Worm (Caenorhabditis elegans) whole organism, L4 larva: ENCODE measurements around the gene F18G5.6.

Experiments used
- D1046.2 ChIP-seq: fragments of 200-800 bp; sonication (Bioruptor generic); IDR thresholded peaks from 2 replicates; pipeline ENCODE4 v1.3.6; 2022; ENCODE audit warnings: missing genetic modification characterization, missing compliant biosample characterization
- F10B5.3 ChIP-seq: sonication (generic microtip); optimal IDR thresholded peaks from 2 replicates; lab custom pipeline; 2016; ENCODE audit warnings: mild to moderate bottlenecking, missing genetic modification characterization, missing compliant biosample characterization
- F49E8.2 ChIP-seq: sonication (generic microtip); optimal IDR thresholded peaks from 2 replicates; lab custom pipeline; 2016; ENCODE audit warnings: missing compliant biosample characterization, mild to moderate bottlenecking, missing genetic modification characterization, borderline replicate concordance
- Y5F2A.4 ChIP-seq: fragments of 200-800 bp; sonication (Bioruptor generic); optimal IDR thresholded peaks from 2 replicates; lab custom pipeline; 2018; ENCODE audit warnings: mild to moderate bottlenecking, missing genetic modification characterization, missing compliant biosample characterization
- Y75B8A.6 ChIP-seq: fragments of 200-800 bp; sonication (Bioruptor generic); IDR thresholded peaks from 2 replicates; pipeline ENCODE4 v1.3.6; 2022; ENCODE audit warnings: missing genetic modification reagents, missing genetic modification characterization, missing compliant biosample characterization
- ZK337.2 ChIP-seq: fragments of 200-800 bp; sonication (Bioruptor generic); IDR thresholded peaks from 2 replicates; pipeline ENCODE4 v1.3.6; 2022; ENCODE audit warnings: missing genetic modification reagents, missing genetic modification characterization, missing compliant biosample characterization
- ZK546.5 ChIP-seq, 2 experiments: sonication (generic microtip); optimal IDR thresholded peaks; 2 replicates each; lab custom pipeline; 2017; ENCODE audit warnings: missing biosample characterization in 2 of 2, missing genetic modification characterization in 2 of 2
- aha-1 ChIP-seq: fragments of 150-350 bp; peaks from one replicate; lab custom pipeline; 2014; ENCODE audit warnings: missing biosample characterization, missing genetic modification characterization
- aly-2 ChIP-seq: sonication (generic microtip); optimal IDR thresholded peaks from 2 replicates; lab custom pipeline; 2018; ENCODE audit warnings: missing biosample characterization, missing genetic modification characterization
- ama-1 ChIP-seq: fragments of 150-350 bp; optimal IDR thresholded peaks from 2 replicates; lab custom pipeline; 2014; ENCODE audit warnings: inconsistent platforms, mixed read lengths
- ceh-20 ChIP-seq: fragments of 200-800 bp; sonication (Bioruptor generic); IDR thresholded peaks from 2 replicates; pipeline ENCODE4 v1.3.6; 2022; ENCODE audit warnings: missing genetic modification reagents, missing genetic modification characterization, missing compliant biosample characterization
- ceh-32 ChIP-seq: sonication (generic microtip); optimal IDR thresholded peaks from 2 replicates; lab custom pipeline; 2016; ENCODE audit warnings: mild to moderate bottlenecking, missing genetic modification characterization, missing compliant biosample characterization; ENCODE audit not compliant: poor library complexity
- ceh-82 ChIP-seq: sonication (generic microtip); optimal IDR thresholded peaks from 2 replicates; lab custom pipeline; 2017; ENCODE audit warnings: missing biosample characterization, missing genetic modification characterization
- cey-2 ChIP-seq: sonication (generic microtip); optimal IDR thresholded peaks from 3 replicates; lab custom pipeline; 2017; ENCODE audit warnings: missing genetic modification characterization, mild to moderate bottlenecking, missing compliant biosample characterization, antibody characterized with exemption, borderline replicate concordance; ENCODE audit not compliant: insufficient read depth
- ctbp-1 ChIP-seq: fragments of 200-800 bp; sonication (Bioruptor generic); IDR thresholded peaks from 2 replicates; pipeline ENCODE4 v1.3.6; 2022; ENCODE audit warnings: missing genetic modification reagents, missing genetic modification characterization, missing compliant biosample characterization
- daf-12 ChIP-seq: fragments of 150-350 bp; optimal IDR thresholded peaks from 2 replicates; lab custom pipeline; 2014; ENCODE audit warnings: missing biosample characterization, missing genetic modification reagents, missing genetic modification characterization
- dmd-6 ChIP-seq: fragments of 200-800 bp; sonication (Bioruptor generic); IDR thresholded peaks from 2 replicates; pipeline ENCODE4 v1.3.6; 2022; ENCODE audit warnings: missing genetic modification reagents, missing genetic modification characterization, missing compliant biosample characterization
- dmd-8 ChIP-seq: fragments of 200-800 bp; sonication (Bioruptor generic); IDR thresholded peaks from 2 replicates; pipeline ENCODE4 v1.3.6; 2022; ENCODE audit warnings: missing genetic modification characterization, missing compliant biosample characterization
- dmd-9 ChIP-seq: fragments of 200-800 bp; sonication (Bioruptor generic); IDR thresholded peaks from 2 replicates; pipeline ENCODE4 v1.3.6; 2022; ENCODE audit warnings: missing genetic modification reagents, missing genetic modification characterization, missing compliant biosample characterization
- dpl-1 ChIP-seq: fragments of 150-350 bp; optimal IDR thresholded peaks from 2 replicates; lab custom pipeline; 2014; ENCODE audit warnings: missing biosample characterization, missing genetic modification reagents, missing genetic modification characterization
- dve-1 ChIP-seq: sonication (generic microtip); optimal IDR thresholded peaks from 2 replicates; lab custom pipeline; 2017; ENCODE audit warnings: antibody characterized with exemption, mild to moderate bottlenecking, missing genetic modification characterization, missing compliant biosample characterization; ENCODE audit not compliant: insufficient read depth
- gei-8 ChIP-seq: fragments of 200-800 bp; sonication (Bioruptor generic); optimal IDR thresholded peaks from 2 replicates; lab custom pipeline; 2018; ENCODE audit warnings: mild to moderate bottlenecking, missing genetic modification characterization, missing compliant biosample characterization
- hlh-11 ChIP-seq: fragments of 200-800 bp; sonication (Bioruptor generic); optimal IDR thresholded peaks from 2 replicates; lab custom pipeline; 2018; ENCODE audit warnings: mild to moderate bottlenecking, missing genetic modification characterization, missing compliant biosample characterization
- hmg-1.1 ChIP-seq: fragments of 200-800 bp; sonication (Bioruptor generic); IDR thresholded peaks from 2 replicates; pipeline ENCODE4 v1.3.6; 2022; ENCODE audit warnings: missing genetic modification reagents, missing genetic modification characterization, missing compliant biosample characterization
- jun-1 ChIP-seq: fragments of 150-350 bp; optimal IDR thresholded peaks from 2 replicates; lab custom pipeline; 2014; ENCODE audit warnings: missing biosample characterization, missing genetic modification reagents, missing genetic modification characterization
- lim-7 ChIP-seq: fragments of 200-800 bp; sonication (Bioruptor generic); IDR thresholded peaks from 2 replicates; pipeline ENCODE4 v1.3.6; 2022; ENCODE audit warnings: missing genetic modification characterization, missing compliant biosample characterization
- lin-13 ChIP-seq: fragments of 150-350 bp; optimal IDR thresholded peaks from 2 replicates; lab custom pipeline; 2014; ENCODE audit warnings: missing biosample characterization, missing genetic modification reagents, missing genetic modification characterization
- lin-29 ChIP-seq: fragments of 200-800 bp; sonication (Bioruptor generic); IDR thresholded peaks from 2 replicates; pipeline ENCODE4 v1.3.6; 2022; ENCODE audit warnings: missing genetic modification reagents, missing genetic modification characterization, missing compliant biosample characterization
- lin-39 ChIP-seq: fragments of 150-350 bp; optimal IDR thresholded peaks from 2 replicates; lab custom pipeline; 2014; ENCODE audit warnings: missing biosample characterization, missing genetic modification reagents, missing genetic modification characterization
- lir-3 ChIP-seq: sonication (generic microtip); optimal IDR thresholded peaks from 2 replicates; lab custom pipeline; 2016; ENCODE audit warnings: mild to moderate bottlenecking, missing genetic modification characterization, missing compliant biosample characterization
- mdl-1 ChIP-seq, 2 experiments: fragments of 150-350 bp in 1 of 2; sonication (generic microtip) in 1 of 2; optimal IDR thresholded peaks; 2 replicates each; lab custom pipeline; 2014 to 2017; ENCODE audit warnings: missing biosample characterization in 2 of 2, missing genetic modification characterization in 2 of 2
- mdt-29 ChIP-seq: fragments of 200-800 bp; sonication (Bioruptor generic); IDR thresholded peaks from 2 replicates; pipeline ENCODE4 v1.3.6; 2022; ENCODE audit warnings: missing genetic modification reagents, missing genetic modification characterization, missing compliant biosample characterization
- mxl-3 ChIP-seq: fragments of 200-800 bp; sonication (Bioruptor generic); optimal IDR thresholded peaks from 2 replicates; lab custom pipeline; 2018; ENCODE audit warnings: mild to moderate bottlenecking, missing genetic modification characterization, missing compliant biosample characterization
- nhr-10 ChIP-seq: fragments of 150-350 bp; optimal IDR thresholded peaks from 2 replicates; lab custom pipeline; 2014; ENCODE audit warnings: missing biosample characterization, missing genetic modification characterization
- nhr-102 ChIP-seq: sonication (generic microtip); optimal IDR thresholded peaks from 2 replicates; lab custom pipeline; 2016; ENCODE audit warnings: mild to moderate bottlenecking, missing genetic modification characterization, moderate library complexity, missing compliant biosample characterization
- nhr-25 ChIP-seq: sonication (generic microtip); optimal IDR thresholded peaks from 2 replicates; lab custom pipeline; 2017; ENCODE audit warnings: missing genetic modification characterization, mild to moderate bottlenecking, missing compliant biosample characterization, antibody characterized with exemption, moderate library complexity, borderline replicate concordance; ENCODE audit not compliant: insufficient read depth
- nhr-28 ChIP-seq: fragments of 150-350 bp; optimal IDR thresholded peaks from 2 replicates; lab custom pipeline; 2014; ENCODE audit warnings: missing biosample characterization, missing genetic modification characterization
- nhr-41 ChIP-seq: fragments of 200-800 bp; sonication (Bioruptor generic); IDR thresholded peaks from 2 replicates; pipeline ENCODE4 v1.3.6; 2022; ENCODE audit warnings: missing genetic modification reagents, missing genetic modification characterization, missing compliant biosample characterization
- nhr-48 ChIP-seq: sonication (generic microtip); optimal IDR thresholded peaks from 2 replicates; lab custom pipeline; 2016; ENCODE audit warnings: mild to moderate bottlenecking, missing genetic modification characterization, missing compliant biosample characterization
- nhr-6 ChIP-seq: fragments of 150-350 bp; optimal IDR thresholded peaks from 2 replicates; lab custom pipeline; 2014; ENCODE audit warnings: missing biosample characterization, missing genetic modification characterization
- nhr-77 ChIP-seq: fragments of 150-350 bp; optimal IDR thresholded peaks from 2 replicates; lab custom pipeline; 2014; ENCODE audit warnings: missing biosample characterization, missing genetic modification characterization
- set-16 ChIP-seq: fragments of 200-800 bp; sonication (Bioruptor generic); IDR thresholded peaks from 2 replicates; pipeline ENCODE4 v1.3.6; 2022; ENCODE audit warnings: missing genetic modification reagents, missing genetic modification characterization, missing compliant biosample characterization
- snpc-1.2 ChIP-seq: fragments of 200-800 bp; sonication (Bioruptor generic); IDR thresholded peaks from 2 replicates; pipeline ENCODE4 v1.3.6; 2022; ENCODE audit warnings: missing genetic modification reagents, missing genetic modification characterization, missing compliant biosample characterization
- snpc-4 ChIP-seq: fragments of 150-350 bp; optimal IDR thresholded peaks from 2 replicates; lab custom pipeline; 2014; ENCODE audit warnings: missing biosample characterization, missing genetic modification characterization
- spr-1 ChIP-seq: sonication (generic microtip); optimal IDR thresholded peaks from 2 replicates; lab custom pipeline; 2016; ENCODE audit warnings: mild to moderate bottlenecking, missing genetic modification characterization, missing compliant biosample characterization
- tag-97 ChIP-seq: fragments of 200-800 bp; sonication (Bioruptor generic); IDR thresholded peaks from 2 replicates; pipeline ENCODE4 v1.3.6; 2022; ENCODE audit warnings: missing genetic modification characterization, missing compliant biosample characterization
- tra-1 ChIP-seq: fragments of 200-800 bp; sonication (Bioruptor generic); IDR thresholded peaks from 2 replicates; pipeline ENCODE4 v1.3.6; 2022; ENCODE audit warnings: missing genetic modification reagents, missing genetic modification characterization, missing compliant biosample characterization
- unc-62 ChIP-seq, 3 experiments: fragments of 150-350 bp in 1 of 3; sonication (generic microtip); optimal IDR thresholded peaks in 2 of 3; peaks in 1 of 3; 1 replicate in 1 of 3; 2 replicates in 2 of 3; lab custom pipeline; 2014 to 2017; ENCODE audit warnings: missing biosample characterization in 3 of 3, missing genetic modification characterization in 3 of 3, missing genetic modification reagents in 3 of 3, missing genotype in 1 of 3
- zfp-2 ChIP-seq: sonication (generic microtip); optimal IDR thresholded peaks from 2 replicates; lab custom pipeline; 2016; ENCODE audit warnings: mild to moderate bottlenecking, missing genetic modification characterization, missing compliant biosample characterization

The F18G5.6 gene

ce11 chrX:9274574-9274973 is 10.4 kb upstream of the F18G5.6 start, which contains the start of gene B0416.10:
Gene B0416.10 (minus strand): TSS chrX:9274674.
- TF ChIP-seq tra-1 (no peak), tag-97 (no peak), unc-62 (GFP tag; optimal IDR thresholded peaks at IDR 0.05 in 1 of 2; lab: Kevin White, UChicago) (no peak), unc-62 (tag; optimal IDR thresholded peaks at IDR 0.05; lab: Kevin White, UChicago) (no peak), F10B5.3 (tag; lab: Kevin White, UChicago) (no peak), nhr-10 (tag; lab: Kevin White, UChicago) (no peak), cey-2 (tag; lab: Kevin White, UChicago) (no peak), ctbp-1 (GFP tag; lab: Robert Waterston, UW) (no peak), mxl-3 (no peak), dpl-1 (GFP tag; lab: Kevin White, UChicago) (no peak), snpc-4 (tag; lab: Kevin White, UChicago) (no peak), daf-12 (no peak), hlh-11 (tag; lab: Kevin White, UChicago) (no peak), nhr-41 (GFP tag; lab: Robert Waterston, UW) (no peak), hmg-1.1 (GFP tag; lab: Robert Waterston, UW) (no peak), jun-1 (no peak), dmd-8 (GFP tag; lab: Robert Waterston, UW) (no peak)

- no peak for TF ChIP-seq lim-7 (GFP tag; lab: Robert Waterston, UW)
- TF ChIP-seq ceh-20, result no peak
- no peak for TF ChIP-seq F49E8.2 (tag; lab: Kevin White, UChicago)
- no peak for TF ChIP-seq dpl-1 (GFP tag; lab: Kevin White, UChicago)
- peak; percentile 52; the same call in 1 of the 2 replicates for TF ChIP-seq nhr-41 (GFP tag; lab: Robert Waterston, UW)
- peak; percentile 51 for TF ChIP-seq nhr-6 (tag; lab: Kevin White, UChicago)
- TF ChIP-seq nhr-77 (tag; lab: Kevin White, UChicago), result peak; percentile 25
- TF ChIP-seq ama-1 (lab: Kevin White, UChicago), result no peak
- no peak for TF ChIP-seq Y5F2A.4 (GFP tag; lab: Kevin White, UChicago)
- no peak for TF ChIP-seq lin-39
- no peak for TF ChIP-seq ZK337.2 (GFP tag; lab: Robert Waterston, UW)
- TF ChIP-seq Y75B8A.6 (GFP tag; lab: Robert Waterston, UW), result no peak
- TF ChIP-seq ceh-82 (tag; lab: Kevin White, UChicago), result no peak
- peak in 1 of 2 experiments; percentile 43 for TF ChIP-seq unc-62 (GFP tag; optimal IDR thresholded peaks at IDR 0.05 in 1 of 2; lab: Kevin White, UChicago)
- no peak for TF ChIP-seq unc-62 (tag; optimal IDR thresholded peaks at IDR 0.05; lab: Kevin White, UChicago)
- no peak for TF ChIP-seq snpc-1.2
- TF ChIP-seq F10B5.3 (tag; lab: Kevin White, UChicago), result no peak
- no peak for TF ChIP-seq ZK546.5 (tag; optimal IDR thresholded peaks at IDR 0.05; lab: Kevin White, UChicago)
- TF ChIP-seq mdl-1 (tag; optimal IDR thresholded peaks at IDR 0.05; lab: Kevin White, UChicago), result no peak
- no peak for TF ChIP-seq mdt-29
- no peak for TF ChIP-seq gei-8 (GFP tag; lab: Kevin White, UChicago)
- no peak for TF ChIP-seq spr-1
- TF ChIP-seq dmd-6, result peak; percentile 82
- TF ChIP-seq D1046.2 (GFP tag; lab: Robert Waterston, UW), result no peak
- TF ChIP-seq set-16 (GFP tag; lab: Robert Waterston, UW), result no peak
- no peak for TF ChIP-seq nhr-102 (tag; lab: Kevin White, UChicago)
- TF ChIP-seq lir-3 (tag; lab: Kevin White, UChicago), result no peak
- peak; percentile 87 for TF ChIP-seq dve-1 (tag; lab: Kevin White, UChicago)
- TF ChIP-seq dmd-9 (GFP tag; lab: Robert Waterston, UW), result no peak
- TF ChIP-seq lin-29 (GFP tag; lab: Robert Waterston, UW), result no peak
- peak; percentile 94 for TF ChIP-seq aha-1 (tag; lab: Kevin White, UChicago)
- TF ChIP-seq zfp-2, result no peak
- no peak for TF ChIP-seq ceh-32 (tag; lab: Kevin White, UChicago)
- TF ChIP-seq nhr-28 (tag; lab: Kevin White, UChicago), result peak; percentile 75
- no peak for TF ChIP-seq nhr-25
- no peak for TF ChIP-seq aly-2
- no peak for TF ChIP-seq nhr-48
- TF ChIP-seq lin-13 (GFP tag; lab: Kevin White, UChicago), result peak; percentile 18
Observed at ce11 chrX:9271886-9272285, 7.8 kb upstream of the F18G5.6 start.
